Fruit fly (Drosophila melanogaster): ENCODE measurements around the gene CG42505.
A peak's percentile ranks its signal among the peaks of the same experiment; 100 is the strongest.

Gene CG42505

dm6 chr3R:12010202-12010824 is 21.2 kb downstream of the CG42505 start, which contains the start of the genes KLHL18 and GCC185 (continued):
- TF ChIP-seq CG8924 (tag; optimal IDR thresholded peaks at IDR 0.05) (peak; percentile 76), CG31441 (GFP tag; IDR thresholded peaks at IDR 0.05) (no peak; the same call in 1 of the 2 replicates), bsh (GFP tag; optimal IDR thresholded peaks at IDR 0.05) (peak in 1 of 2 experiments; percentile 61), CG12071 (GFP tag; optimal IDR thresholded peaks at IDR 0.05) (no peak), Lim3 (GFP tag; IDR thresholded peaks at IDR 0.05) (no peak), CG18599 (GFP tag; optimal IDR thresholded peaks at IDR 0.05) (no peak), CrebB (tag; optimal IDR thresholded peaks at IDR 0.05) (no peak), hkb (optimal IDR thresholded peaks at IDR 0.05) (peak; percentile 65), hkb (GFP tag; IDR thresholded peaks at IDR 0.05) (0 out of 2 replicates have a peak, but pooled peaks have one; percentile 41), CG15696 (tag; optimal IDR thresholded peaks at IDR 0.05) (peak; percentile 84), ham (GFP tag; IDR thresholded peaks at IDR 0.05) (no peak), B-H1 (GFP tag; IDR thresholded peaks at IDR 0.05) (no peak), CG1529 (GFP tag; optimal IDR thresholded peaks at IDR 0.05) (no peak), Fer1 (GFP tag; optimal IDR thresholded peaks at IDR 0.05) (no peak), CG13296 (GFP tag; optimal IDR thresholded peaks at IDR 0.05) (no peak), D19A (tag; optimal IDR thresholded peaks at IDR 0.05) (peak; percentile 61), CG2199 (GFP tag; IDR thresholded peaks at IDR 0.05) (no peak), CG14965 (GFP tag; optimal IDR thresholded peaks at IDR 0.05; ENCODE audit: borderline replicate concordance) (no peak), Dfd (GFP tag; optimal IDR thresholded peaks at IDR 0.05) (no peak), CG17359 (tag; optimal IDR thresholded peaks at IDR 0.05) (peak; percentile 41), sd (tag; optimal IDR thresholded peaks at IDR 0.05) (no peak), CG8290 (GFP tag; optimal IDR thresholded peaks at IDR 0.05) (peak; percentile 67), CG8290 (tag; optimal IDR thresholded peaks at IDR 0.05) (no peak), Usf (GFP tag; optimal IDR thresholded peaks at IDR 0.05) (peak; percentile 59), NK7.1 (GFP tag; optimal IDR thresholded peaks at IDR 0.05) (no peak), CG7556 (GFP tag; optimal IDR thresholded peaks at IDR 0.05) (no peak), CG2678 (tag; optimal IDR thresholded peaks at IDR 0.05) (no peak), CG1602 (GFP tag; optimal IDR thresholded peaks at IDR 0.05) (peak; percentile 80), CG17328 (GFP tag; IDR thresholded peaks at IDR 0.05) (no peak), YL-1 (GFP tag; optimal IDR thresholded peaks at IDR 0.05) (peak; percentile 62), unpg (GFP tag; optimal IDR thresholded peaks at IDR 0.05) (no peak), CG12659 (GFP tag; optimal IDR thresholded peaks at IDR 0.05) (peak; percentile 68), CG4282 (GFP tag; optimal IDR thresholded peaks at IDR 0.05) (peak; percentile 22), grau (tag; optimal IDR thresholded peaks at IDR 0.05) (peak; percentile 83), CG16815 (GFP tag; optimal IDR thresholded peaks at IDR 0.05) (peak; percentile 80), gcm (GFP tag; optimal IDR thresholded peaks at IDR 0.05) (peak; percentile 16), CG8359 (GFP tag; optimal IDR thresholded peaks at IDR 0.05; ENCODE audit: borderline replicate concordance) (no peak), cwo (GFP tag; optimal IDR thresholded peaks at IDR 0.05) (peak; percentile 33), peb (GFP tag; IDR thresholded peaks at IDR 0.05) (peak; percentile 42; the same call in 1 of the 2 replicates), CG3281 (GFP tag; optimal IDR thresholded peaks at IDR 0.05) (peak; percentile 47), slou (GFP tag; optimal IDR thresholded peaks at IDR 0.05) (peak; percentile 65), CG10543 (GFP tag; optimal IDR thresholded peaks at IDR 0.05) (peak; percentile 75), CG17912 (GFP tag; optimal IDR thresholded peaks at IDR 0.05) (no peak), CG5245 (GFP tag; optimal IDR thresholded peaks at IDR 0.05) (peak; percentile 51), BEAF-32 (GFP tag; optimal IDR thresholded peaks at IDR 0.05) (peak; percentile 93), sima (GFP tag; optimal IDR thresholded peaks at IDR 0.05) (no peak), CG12942 (GFP tag; optimal IDR thresholded peaks at IDR 0.05) (peak; percentile 82), Fer3 (tag; optimal IDR thresholded peaks at IDR 0.05) (peak; percentile 59), CG16779 (GFP tag; IDR thresholded peaks at IDR 0.05) (no peak), pnt (GFP tag; optimal IDR thresholded peaks at IDR 0.05) (peak; percentile 60)

All from whole organism, embryonic.